Fruit fly (Drosophila melanogaster): ENCODE measurements around the gene rho.

rho gene

dm6 chr3L:1442906-1443305 is 20.7 kb upstream of the rho start (continued):
- TF ChIP-seq ftz-f1 (GFP tag; optimal IDR thresholded peaks at IDR 0.05) (no peak), CG17802 (tag; optimal IDR thresholded peaks at IDR 0.05) (peak; percentile 65), CG4820 (GFP tag; optimal IDR thresholded peaks at IDR 0.05) (peak; percentile 85), chn (GFP tag; optimal IDR thresholded peaks at IDR 0.05) (peak; percentile 94), Fer3 (tag; optimal IDR thresholded peaks at IDR 0.05) (peak; percentile 56)

DNA sequence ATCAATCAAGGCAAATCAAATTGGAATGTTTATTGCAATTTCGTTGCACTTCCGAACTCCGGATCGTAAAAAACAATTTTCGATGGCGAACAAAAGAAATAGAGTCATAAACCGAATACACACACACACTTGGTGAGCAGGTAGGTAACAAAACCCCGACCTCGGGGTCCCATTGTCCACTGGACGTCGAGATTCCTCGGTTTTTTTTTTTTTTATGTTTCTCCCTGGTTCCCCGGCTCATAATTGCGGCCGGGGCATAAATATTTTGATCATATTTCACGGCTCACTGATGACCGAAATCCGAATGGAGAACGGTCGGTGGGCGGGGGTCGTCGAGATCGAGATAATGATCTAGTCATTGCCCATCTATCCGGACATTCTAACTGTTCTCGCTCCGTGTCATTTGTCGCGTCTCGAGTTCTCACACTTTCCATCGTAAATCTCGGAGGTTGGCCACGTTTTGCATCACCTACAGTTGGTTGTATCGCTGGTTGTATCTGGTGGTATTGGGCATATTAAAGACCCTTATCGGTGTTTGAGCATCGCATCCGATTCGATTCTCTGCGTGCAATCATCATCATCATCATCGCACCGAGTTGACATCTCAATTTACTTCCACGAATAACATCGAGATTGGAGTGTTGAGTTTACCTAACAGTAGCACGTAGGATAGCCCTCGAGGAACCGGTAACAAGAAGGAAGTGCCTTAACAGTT is 15.7 kb upstream of the rho start:
- TF ChIP-seq dm (GFP tag; optimal IDR thresholded peaks at IDR 0.05) (no peak), cad (GFP tag; optimal IDR thresholded peaks at IDR 0.05) (peak; percentile 83), kni (GFP tag; optimal IDR thresholded peaks at IDR 0.05) (peak; percentile 70), ken (GFP tag; IDR thresholded peaks at IDR 0.05) (0 out of 3 replicates have a peak, but pooled peaks have one; percentile 13), abd-A (tag; optimal IDR thresholded peaks at IDR 0.05) (peak; percentile 21), Hmx (GFP tag; optimal IDR thresholded peaks at IDR 0.05) (no peak), CG15479 (GFP tag; optimal IDR thresholded peaks at IDR 0.05) (peak; percentile 19), sqz (GFP tag; optimal IDR thresholded peaks at IDR 0.05) (peak; percentile 56), Stat92E (GFP tag; optimal IDR thresholded peaks at IDR 0.05) (peak in 1 of 3 experiments; percentile 3), grn (GFP tag; optimal IDR thresholded peaks at IDR 0.05) (peak; percentile 91)

dm6 chr3L:1450940-1451339 is 12.7 kb upstream of the rho start:
- TF ChIP-seq CG32772 (GFP tag; IDR thresholded peaks at IDR 0.05) (no peak), salm (tag; optimal IDR thresholded peaks at IDR 0.05) (no peak), H15 (GFP tag; IDR thresholded peaks at IDR 0.05) (no peak), CkIIα-i1 (GFP tag; IDR thresholded peaks at IDR 0.05) (no peak), Trl (optimal IDR thresholded peaks at IDR 0.05) (no peak), Trl (GFP tag; optimal IDR thresholded peaks at IDR 0.05) (no peak), Drgx (GFP tag; IDR thresholded peaks at IDR 0.05) (0 out of 2 replicates have a peak, but pooled peaks have one; percentile 28), CG7745 (tag; optimal IDR thresholded peaks at IDR 0.05) (no peak), prd (optimal IDR thresholded peaks at IDR 0.05) (no peak), prd (GFP tag; IDR thresholded peaks at IDR 0.05) (peak; percentile 18; the same call in 1 of the 3 replicates), CG4820 (GFP tag; optimal IDR thresholded peaks at IDR 0.05) (no peak), ara (GFP tag; IDR thresholded peaks at IDR 0.05) (0 out of 2 replicates have a peak, but pooled peaks have one; percentile 9), Opbp (GFP tag; IDR thresholded peaks at IDR 0.05; ENCODE audit: partially characterized antibody) (no peak), Doc2 (GFP tag; IDR thresholded peaks at IDR 0.05) (no peak), Usf (GFP tag; optimal IDR thresholded peaks at IDR 0.05) (no peak), CG42726 (GFP tag; IDR thresholded peaks at IDR 0.05; ENCODE audit: partially characterized antibody) (no peak), E2f2 (GFP tag; IDR thresholded peaks at IDR 0.05) (no peak), tll (GFP tag; optimal IDR thresholded peaks at IDR 0.05) (no peak), chm (GFP tag; IDR thresholded peaks at IDR 0.05) (no peak), nom (GFP tag; optimal IDR thresholded peaks at IDR 0.05) (no peak), Pdp1 (GFP tag; optimal IDR thresholded peaks at IDR 0.05) (no peak), CG30020 (tag; optimal IDR thresholded peaks at IDR 0.05) (no peak), lbe (GFP tag; optimal IDR thresholded peaks at IDR 0.05) (no peak), Ets97D (GFP tag; optimal IDR thresholded peaks at IDR 0.05) (no peak), Fer1 (GFP tag; optimal IDR thresholded peaks at IDR 0.05) (no peak), mam (GFP tag; optimal IDR thresholded peaks at IDR 0.05) (no peak), corto (GFP tag; optimal IDR thresholded peaks at IDR 0.05) (no peak), hkb (optimal IDR thresholded peaks at IDR 0.05) (no peak), hkb (GFP tag; IDR thresholded peaks at IDR 0.05) (no peak)
